Fruit fly (Drosophila melanogaster) whole organism, embryonic: ENCODE measurements around the gene CG4467.

Source experiments
- Ada2b ChIP-seq: fragments of 200-800 bp; sonication (Bioruptor generic); IDR thresholded peaks from 2 replicates; pipeline ENCODE4 v1.3.6; 2022; ENCODE audit warnings: missing biosample characterization, missing genetic modification characterization
- Atf-2 ChIP-seq: fragments of 200-800 bp; sonication (Bioruptor generic); optimal IDR thresholded peaks from 2 replicates; lab custom pipeline; 2016; ENCODE audit warnings: missing biosample characterization, missing genetic modification characterization
- BtbVII ChIP-seq: fragments of 200-800 bp; sonication (Bioruptor generic); optimal IDR thresholded peaks from 3 replicates; lab custom pipeline; 2017; ENCODE audit warnings: missing biosample characterization, mild to moderate bottlenecking, missing genetic modification characterization
- CG10321 ChIP-seq: fragments of 200-800 bp; sonication (Bioruptor generic); IDR thresholded peaks from 2 replicates; pipeline ENCODE4 v1.3.6; 2022; ENCODE audit warnings: missing biosample characterization, missing genetic modification characterization
- CG10543 ChIP-seq: fragments of 200-800 bp; sonication (Bioruptor generic); optimal IDR thresholded peaks from 3 replicates; lab custom pipeline; 2017; ENCODE audit warnings: missing biosample characterization, mild to moderate bottlenecking, missing genetic modification characterization, moderate library complexity
- CG11398 ChIP-seq: fragments of 200-800 bp; sonication (Bioruptor generic); optimal IDR thresholded peaks from 2 replicates; lab custom pipeline; 2016; ENCODE audit warnings: missing biosample characterization, missing genetic modification characterization
- CG11456 ChIP-seq: fragments of 200-800 bp; sonication (Bioruptor generic); IDR thresholded peaks from 3 replicates; pipeline ENCODE4 v1.3.6; 2022; ENCODE audit warnings: missing biosample characterization, missing genetic modification characterization
- CG12744 ChIP-seq: fragments of 200-800 bp; sonication (Bioruptor generic); optimal IDR thresholded peaks from 2 replicates; lab custom pipeline; 2016; ENCODE audit warnings: missing biosample characterization, missing genetic modification characterization
- CG14050 ChIP-seq: fragments of 200-800 bp; sonication (Bioruptor generic); IDR thresholded peaks from 3 replicates; pipeline ENCODE4 v1.3.6; 2022; ENCODE audit warnings: missing biosample characterization, missing genetic modification characterization
- CG18619 ChIP-seq: fragments of 200-800 bp; sonication (Bioruptor generic); optimal IDR thresholded peaks from 3 replicates; lab custom pipeline; 2017; ENCODE audit warnings: missing biosample characterization, mild to moderate bottlenecking, missing genetic modification characterization
- CG2199 ChIP-seq: fragments of 200-800 bp; sonication (Bioruptor generic); IDR thresholded peaks from 3 replicates; pipeline ENCODE4 v1.3.6; 2022; ENCODE audit warnings: missing biosample characterization, missing genetic modification characterization
- CG32532 ChIP-seq: fragments of 200-800 bp; sonication (Bioruptor generic); IDR thresholded peaks from 2 replicates; pipeline ENCODE4 v1.3.6; 2022; ENCODE audit warnings: missing biosample characterization, missing genetic modification characterization
- CG42726 ChIP-seq: fragments of 200-800 bp; sonication (Bioruptor generic); IDR thresholded peaks from 2 replicates; pipeline ENCODE4 v1.3.6; 2022; ENCODE audit warnings: missing biosample characterization, missing genetic modification characterization; ENCODE audit not compliant: partially characterized antibody
- CG4424 ChIP-seq: fragments of 200-800 bp; sonication (Bioruptor generic); optimal IDR thresholded peaks from 3 replicates; lab custom pipeline; 2016; ENCODE audit warnings: missing biosample characterization, missing genetic modification characterization
- CG7963 ChIP-seq: fragments of 200-800 bp; sonication (Bioruptor generic); IDR thresholded peaks from 3 replicates; pipeline ENCODE4 v1.3.6; 2022; ENCODE audit warnings: missing biosample characterization, missing genetic modification characterization; ENCODE audit not compliant: partially characterized antibody
- CG7987 ChIP-seq: fragments of 200-800 bp; sonication (Bioruptor generic); optimal IDR thresholded peaks from 2 replicates; lab custom pipeline; 2018; ENCODE audit warnings: missing biosample characterization, mild to moderate bottlenecking, missing genetic modification characterization, moderate library complexity
- CrebB ChIP-seq: fragments of 200-800 bp; sonication (Bioruptor generic); optimal IDR thresholded peaks from 3 replicates; lab custom pipeline; 2018; ENCODE audit warnings: missing biosample characterization, mild to moderate bottlenecking, missing genetic modification characterization
- Doc3 ChIP-seq: fragments of 200-800 bp; sonication (Bioruptor generic); IDR thresholded peaks from 3 replicates; pipeline ENCODE4 v1.3.6; 2022; ENCODE audit warnings: missing biosample characterization, missing genetic modification characterization; ENCODE audit not compliant: partially characterized antibody
- ERR ChIP-seq: fragments of 200-800 bp; sonication (Bioruptor generic); optimal IDR thresholded peaks from 2 replicates; lab custom pipeline; 2016; ENCODE audit warnings: missing biosample characterization, missing genetic modification characterization
- Fer3 ChIP-seq: fragments of 200-800 bp; sonication (Bioruptor generic); optimal IDR thresholded peaks from 2 replicates; lab custom pipeline; 2018; ENCODE audit warnings: missing biosample characterization, mild to moderate bottlenecking, missing genetic modification characterization, moderate library complexity
- HLH3B ChIP-seq: fragments of 200-800 bp; sonication (Bioruptor generic); IDR thresholded peaks from 2 replicates; pipeline ENCODE4 v1.3.6; 2022; ENCODE audit warnings: missing biosample characterization, missing genetic modification characterization
- Hr51 ChIP-seq, 2 experiments: fragments of 200-800 bp; sonication (Bioruptor generic); optimal IDR thresholded peaks; 2 replicates in 1 of 2; 3 replicates in 1 of 2; lab custom pipeline; 2016 to 2018; ENCODE audit warnings: missing biosample characterization in 2 of 2, missing genetic modification characterization in 2 of 2, mild to moderate bottlenecking in 1 of 2, moderate library complexity in 1 of 2
- MBD-R2 ChIP-seq: fragments of 200-800 bp; sonication (Bioruptor generic); IDR thresholded peaks from 2 replicates; pipeline ENCODE4 v1.3.6; 2022; ENCODE audit warnings: missing biosample characterization, missing genetic modification characterization
- Max ChIP-seq: fragments of 200-800 bp; sonication (Bioruptor generic); optimal IDR thresholded peaks from 2 replicates; lab custom pipeline; 2016; ENCODE audit warnings: missing biosample characterization, mild to moderate bottlenecking, missing genetic modification characterization
- NFAT ChIP-seq: fragments of 200-800 bp; sonication (Bioruptor generic); IDR thresholded peaks from 2 replicates; pipeline ENCODE4 v1.3.6; 2022; ENCODE audit warnings: missing biosample characterization, missing genetic modification characterization
- Nf-YA ChIP-seq: fragments of 200-800 bp; sonication (Bioruptor generic); IDR thresholded peaks from 2 replicates; pipeline ENCODE4 v1.3.6; 2022; ENCODE audit warnings: missing biosample characterization, missing genetic modification characterization
- Side ChIP-seq: fragments of 200-800 bp; sonication (Bioruptor generic); optimal IDR thresholded peaks from 2 replicates; lab custom pipeline; 2016; ENCODE audit warnings: missing biosample characterization, missing genetic modification characterization
- Sry-β ChIP-seq: fragments of 200-800 bp; sonication (Bioruptor generic); optimal IDR thresholded peaks from 2 replicates; lab custom pipeline; 2018; ENCODE audit warnings: missing biosample characterization, mild to moderate bottlenecking, missing genetic modification characterization, moderate library complexity
- Usf ChIP-seq: fragments of 200-800 bp; sonication (Bioruptor generic); optimal IDR thresholded peaks from 2 replicates; lab custom pipeline; 2017; ENCODE audit warnings: missing genotype, missing biosample characterization, missing genetic modification characterization
- bcd ChIP-seq: fragments of 200-800 bp; sonication (Bioruptor generic); optimal IDR thresholded peaks from 2 replicates; lab custom pipeline; 2017; ENCODE audit warnings: missing biosample characterization, mild to moderate bottlenecking, missing genetic modification characterization
- bigmax ChIP-seq: fragments of 200-800 bp; sonication (Bioruptor generic); optimal IDR thresholded peaks from 2 replicates; lab custom pipeline; 2018; ENCODE audit warnings: missing biosample characterization, mild to moderate bottlenecking, missing genetic modification characterization
- crc ChIP-seq: fragments of 200-800 bp; sonication (Bioruptor generic); optimal IDR thresholded peaks from 2 replicates; lab custom pipeline; 2016; ENCODE audit warnings: missing biosample characterization, missing genetic modification characterization
- cwo ChIP-seq: fragments of 200-800 bp; sonication (Bioruptor generic); optimal IDR thresholded peaks from 3 replicates; lab custom pipeline; 2017; ENCODE audit warnings: missing biosample characterization, missing genetic modification characterization, mild to moderate bottlenecking, moderate library complexity, missing genetic modification reagents
- dmrt99B ChIP-seq: fragments of 200-800 bp; sonication (Bioruptor generic); optimal IDR thresholded peaks from 2 replicates; lab custom pipeline; 2018; ENCODE audit warnings: missing biosample characterization, mild to moderate bottlenecking, missing genetic modification characterization, moderate library complexity
- dpn ChIP-seq, 2 experiments: fragments of 200-800 bp; sonication (Bioruptor generic); optimal IDR thresholded peaks; 3 replicates each; lab custom pipeline; 2016; ENCODE audit warnings: missing biosample characterization in 2 of 2, missing genetic modification characterization in 2 of 2
- eyg ChIP-seq: fragments of 200-800 bp; sonication (Bioruptor generic); optimal IDR thresholded peaks from 3 replicates; lab custom pipeline; 2016; ENCODE audit warnings: missing biosample characterization, missing genetic modification characterization
- gsb-n ChIP-seq: fragments of 200-800 bp; sonication (Bioruptor generic); optimal IDR thresholded peaks from 3 replicates; lab custom pipeline; 2018; ENCODE audit warnings: missing biosample characterization, mild to moderate bottlenecking, missing genetic modification characterization
- jumu ChIP-seq: fragments of 200-800 bp; sonication (Bioruptor generic); optimal IDR thresholded peaks from 3 replicates; lab custom pipeline; 2016; ENCODE audit warnings: missing biosample characterization, missing genetic modification characterization
- lab ChIP-seq: fragments of 200-800 bp; sonication (Bioruptor generic); optimal IDR thresholded peaks from 3 replicates; lab custom pipeline; 2017; ENCODE audit warnings: missing biosample characterization, missing genetic modification characterization, mild to moderate bottlenecking, moderate library complexity, missing genetic modification reagents
- mirr ChIP-seq: fragments of 200-800 bp; sonication (Bioruptor generic); optimal IDR thresholded peaks from 3 replicates; lab custom pipeline; 2018; ENCODE audit warnings: missing biosample characterization, mild to moderate bottlenecking, missing genetic modification characterization
- otp ChIP-seq: fragments of 200-800 bp; sonication (Bioruptor generic); IDR thresholded peaks from 3 replicates; pipeline ENCODE4, ENCODE4 v1.3.6; 2022; ENCODE audit warnings: missing biosample characterization, missing genetic modification characterization
- p53 ChIP-seq: fragments of 200-800 bp; sonication (Bioruptor generic); optimal IDR thresholded peaks from 2 replicates; lab custom pipeline; 2016; ENCODE audit warnings: missing biosample characterization, missing genetic modification characterization
- pho ChIP-seq: fragments of 200-800 bp; sonication (Bioruptor generic); optimal IDR thresholded peaks from 2 replicates; lab custom pipeline; 2016; ENCODE audit warnings: missing biosample characterization, missing genetic modification characterization
- ranshi ChIP-seq: fragments of 200-800 bp; sonication (Bioruptor generic); IDR thresholded peaks from 2 replicates; pipeline ENCODE4 v1.3.6; 2022; ENCODE audit warnings: missing biosample characterization, missing genetic modification characterization
- sens ChIP-seq: fragments of 200-800 bp; sonication (Bioruptor generic); peaks from one replicate; lab custom pipeline; 2016; ENCODE audit warnings: missing biosample characterization, missing genetic modification characterization
- shn ChIP-seq: fragments of 200-800 bp; sonication (Bioruptor generic); optimal IDR thresholded peaks from 3 replicates; lab custom pipeline; 2016; ENCODE audit warnings: missing biosample characterization, missing genetic modification characterization
- slou ChIP-seq: fragments of 200-800 bp; sonication (Bioruptor generic); optimal IDR thresholded peaks from 3 replicates; lab custom pipeline; 2016; ENCODE audit warnings: missing biosample characterization, missing genetic modification characterization
- sob ChIP-seq: fragments of 200-800 bp; sonication (Bioruptor generic); IDR thresholded peaks from 2 replicates; pipeline ENCODE4 v1.3.6; 2022; ENCODE audit warnings: missing biosample characterization, missing genetic modification characterization
- tup ChIP-seq: fragments of 200-800 bp; sonication (Bioruptor generic); optimal IDR thresholded peaks from 2 replicates; lab custom pipeline; 2016; ENCODE audit warnings: missing biosample characterization, mild to moderate bottlenecking, missing genetic modification characterization, moderate library complexity
- tx ChIP-seq: fragments of 200-800 bp; sonication (Bioruptor generic); optimal IDR thresholded peaks from 2 replicates; lab custom pipeline; 2016; ENCODE audit warnings: missing biosample characterization, missing genetic modification characterization
- wek ChIP-seq: fragments of 200-800 bp; sonication (Bioruptor generic); optimal IDR thresholded peaks from 3 replicates; lab custom pipeline; 2018; ENCODE audit warnings: missing biosample characterization, mild to moderate bottlenecking, missing genetic modification characterization, moderate library complexity

CG4467 gene

DNA sequence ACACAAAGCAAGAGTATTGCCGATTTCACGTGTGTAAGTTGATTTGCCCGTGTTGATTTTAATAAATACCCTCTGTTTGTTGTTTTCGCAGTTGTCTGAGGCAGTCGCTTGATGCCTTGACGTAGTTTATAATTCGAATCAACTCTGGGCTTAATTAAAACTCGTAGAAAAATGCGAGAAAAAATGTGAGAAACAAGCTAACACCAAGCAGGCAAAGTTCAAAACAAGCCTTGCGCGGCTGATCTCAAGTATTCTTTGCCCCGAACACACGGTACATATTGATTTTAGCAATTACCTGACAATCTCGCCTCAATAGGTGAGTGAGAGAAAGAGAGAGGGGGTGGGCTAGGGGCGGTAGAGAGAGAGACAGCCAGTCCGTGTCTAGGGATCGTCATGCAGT lies 23.4 kb downstream of the CG4467 start (continued):
- TF ChIP-seq CrebB (tag; lab: Kevin White, UChicago) = peak; percentile 18
- peak; percentile 22; the same call in 1 of the 2 replicates for TF ChIP-seq HLH3B (GFP tag; lab: Robert Waterston, UW)
- TF ChIP-seq Hr51 (GFP tag; optimal IDR thresholded peaks at IDR 0.05; lab: Kevin White, UChicago) = peak in 1 of 2 experiments; percentile 45
- TF ChIP-seq Doc3 (GFP tag; lab: Robert Waterston, UW) = no peak
- TF ChIP-seq sob (GFP tag; lab: Robert Waterston, UW) = peak; percentile 64; the same call in 1 of the 2 replicates
- peak; percentile 14 for TF ChIP-seq ERR
- peak; percentile 21 for TF ChIP-seq dmrt99B (tag; lab: Kevin White, UChicago)
- TF ChIP-seq mirr (GFP tag; lab: Kevin White, UChicago) = peak; percentile 59
- TF ChIP-seq jumu (GFP tag; lab: Kevin White, UChicago) = no peak
- no peak for TF ChIP-seq p53 (GFP tag; lab: Kevin White, UChicago)
- TF ChIP-seq Ada2b (GFP tag; lab: Robert Waterston, UW) = peak; percentile 51; the same call in 1 of the 2 replicates
- TF ChIP-seq CG7963 (GFP tag; lab: Robert Waterston, UW) = no peak
- TF ChIP-seq Max (GFP tag; lab: Kevin White, UChicago) = peak; percentile 1
- TF ChIP-seq CG2199 (GFP tag; lab: Robert Waterston, UW) = no peak
- peak; percentile 50 for TF ChIP-seq NFAT (GFP tag; lab: Robert Waterston, UW)
- peak; percentile 21 for TF ChIP-seq wek (GFP tag; lab: Kevin White, UChicago)
- TF ChIP-seq CG42726 (GFP tag; lab: Robert Waterston, UW) = no peak
- peak; percentile 14 for TF ChIP-seq crc (GFP tag; lab: Kevin White, UChicago)
- TF ChIP-seq BtbVII (GFP tag; lab: Kevin White, UChicago) = peak; percentile 66
- peak; percentile 77 for TF ChIP-seq CG10543 (GFP tag; lab: Kevin White, UChicago)
- peak; percentile 54 for TF ChIP-seq CG18619 (GFP tag; lab: Kevin White, UChicago)
- peak; percentile 81 for TF ChIP-seq lab (GFP tag; lab: Kevin White, UChicago)
- TF ChIP-seq CG11456 (GFP tag; lab: Robert Waterston, UW) = peak; percentile 68; the same call in 2 of the 3 replicates
- no peak for TF ChIP-seq slou (GFP tag; lab: Kevin White, UChicago)
- peak; percentile 55 for TF ChIP-seq cwo (GFP tag; lab: Kevin White, UChicago)
- TF ChIP-seq gsb-n (tag; lab: Kevin White, UChicago) = no peak
- TF ChIP-seq sens (GFP tag; lab: Kevin White, UChicago) = peak; percentile 81
- TF ChIP-seq bcd = peak; percentile 32
- TF ChIP-seq CG4424 (GFP tag; lab: Kevin White, UChicago) = peak; percentile 22
- TF ChIP-seq pho (GFP tag; lab: Kevin White, UChicago) = peak; percentile 35
- no peak for TF ChIP-seq Usf (GFP tag; lab: Kevin White, UChicago)
- TF ChIP-seq Fer3 = peak; percentile 42
- peak; percentile 63; the same call in 1 of the 3 replicates for TF ChIP-seq otp (GFP tag; lab: Robert Waterston, UW)
- no peak for TF ChIP-seq Atf-2 (GFP tag; lab: Kevin White, UChicago)
- TF ChIP-seq ranshi (GFP tag; lab: Robert Waterston, UW) = peak; percentile 28; the same call in 1 of the 2 replicates
- peak; percentile 9 for TF ChIP-seq CG12744
- TF ChIP-seq eyg = peak; percentile 55
- TF ChIP-seq tup (GFP tag; lab: Kevin White, UChicago) = peak; percentile 13
- no peak for TF ChIP-seq bigmax
- TF ChIP-seq MBD-R2 (GFP tag; lab: Robert Waterston, UW) = no peak
- peak; percentile 48 for TF ChIP-seq CG7987 (GFP tag; lab: Kevin White, UChicago)
- peak; percentile 9 for TF ChIP-seq shn (GFP tag; lab: Kevin White, UChicago)
- TF ChIP-seq CG10321 = peak; percentile 21; the same call in 1 of the 2 replicates
- TF ChIP-seq Sry-β (GFP tag; lab: Kevin White, UChicago) = no peak
- peak; percentile 19 for TF ChIP-seq tx (GFP tag; lab: Kevin White, UChicago)
- TF ChIP-seq CG11398 = peak; percentile 33
- peak; percentile 28 for TF ChIP-seq Side (GFP tag; lab: Kevin White, UChicago)
- peak in 1 of 2 experiments; percentile 15 for TF ChIP-seq dpn (GFP tag; optimal IDR thresholded peaks at IDR 0.05; lab: Kevin White, UChicago)
- no peak for TF ChIP-seq Nf-YA (GFP tag; lab: Robert Waterston, UW)
- TF ChIP-seq CG14050 (GFP tag; lab: Robert Waterston, UW) = no peak
- peak; percentile 53; the same call in 1 of the 2 replicates for TF ChIP-seq CG32532 (GFP tag; lab: Robert Waterston, UW)
